Worm (Caenorhabditis elegans): ENCODE results near the gene R74.8.

Gene R74.8

ce11 chrIII:4210661-4211060 is 4.6 kb downstream of the R74.8 start:
- TF ChIP-seq lsy-2 (tag; optimal IDR thresholded peaks at IDR 0.05) (no peak), mls-2 (tag; optimal IDR thresholded peaks at IDR 0.05) (no peak), unc-39 (tag; optimal IDR thresholded peaks at IDR 0.05) (no peak), snpc-4 (tag; optimal IDR thresholded peaks at IDR 0.05) (no peak), tbx-8 (GFP tag; optimal IDR thresholded peaks at IDR 0.05) (no peak), unc-62 (GFP tag; optimal IDR thresholded peaks at IDR 0.05) (no peak), ztf-11 (tag; optimal IDR thresholded peaks at IDR 0.05) (no peak), ceh-83 (GFP tag; optimal IDR thresholded peaks at IDR 0.05) (no peak), sptf-1 (tag; optimal IDR thresholded peaks at IDR 0.05) (no peak)

- TF ChIP-seq lsy-2 (tag; optimal IDR thresholded peaks at IDR 0.05) = no peak
- no peak for TF ChIP-seq mep-1 (tag; optimal IDR thresholded peaks at IDR 0.05)
- TF ChIP-seq nhr-237 (tag; optimal IDR thresholded peaks at IDR 0.05) = no peak
- TF ChIP-seq hlh-1 (tag; optimal IDR thresholded peaks at IDR 0.05) = no peak
- no peak for TF ChIP-seq sptf-1 (tag; optimal IDR thresholded peaks at IDR 0.05)
Measured at ce11 chrIII:4220864-4221263, 14.8 kb downstream of the R74.8 start.

- TF ChIP-seq ceh-39 (tag; optimal IDR thresholded peaks at IDR 0.05) (no peak), ceh-83 (GFP tag; optimal IDR thresholded peaks at IDR 0.05) (no peak)
Measured at ce11 chrIII:4221527-4221926, 15.4 kb downstream of the R74.8 start.

ce11 chrIII:4223668-4224127 is 17.6 kb downstream of the R74.8 start:
- TF ChIP-seq mls-2 (tag; optimal IDR thresholded peaks at IDR 0.05) (peak; percentile 61), lsy-2 (tag; optimal IDR thresholded peaks at IDR 0.05) (peak; percentile 42), ces-1 (GFP tag; optimal IDR thresholded peaks at IDR 0.05) (peak; percentile 83), ham-2 (GFP tag; optimal IDR thresholded peaks at IDR 0.05) (peak; percentile 71), unc-62 (GFP tag; optimal IDR thresholded peaks at IDR 0.05) (peak; percentile 92), drap-1 (GFP tag; optimal IDR thresholded peaks at IDR 0.05) (peak; percentile 26), ceh-83 (GFP tag; optimal IDR thresholded peaks at IDR 0.05) (no peak), nhr-237 (tag; optimal IDR thresholded peaks at IDR 0.05) (peak; percentile 67), cnd-1 (tag; optimal IDR thresholded peaks at IDR 0.05) (no peak), pha-4 (tag; optimal IDR thresholded peaks at IDR 0.05) (peak; percentile 9), nhr-2 (tag; optimal IDR thresholded peaks at IDR 0.05) (no peak), sem-2 (GFP tag; optimal IDR thresholded peaks at IDR 0.05) (no peak), M03D4.4 (tag; optimal IDR thresholded peaks at IDR 0.05) (peak; percentile 19), unc-120 (tag; optimal IDR thresholded peaks at IDR 0.05; ENCODE audit: poor library complexity, severe bottlenecking) (peak; percentile 94), tbx-8 (GFP tag; optimal IDR thresholded peaks at IDR 0.05) (peak; percentile 24), hlh-1 (tag; optimal IDR thresholded peaks at IDR 0.05) (peak; percentile 68), sptf-1 (tag; optimal IDR thresholded peaks at IDR 0.05) (peak; percentile 41), mep-1 (tag; optimal IDR thresholded peaks at IDR 0.05) (peak; percentile 87)

- TF ChIP-seq ztf-11 (tag; optimal IDR thresholded peaks at IDR 0.05) = no peak
- TF ChIP-seq mep-1 (tag; optimal IDR thresholded peaks at IDR 0.05) = no peak
- TF ChIP-seq unc-62 (GFP tag; optimal IDR thresholded peaks at IDR 0.05) = no peak
- TF ChIP-seq sem-2 (GFP tag; optimal IDR thresholded peaks at IDR 0.05) = no peak
- TF ChIP-seq unc-39 (tag; optimal IDR thresholded peaks at IDR 0.05) = no peak
- no peak for TF ChIP-seq pha-4 (tag; optimal IDR thresholded peaks at IDR 0.05)
- no peak for TF ChIP-seq lin-32 (GFP tag; optimal IDR thresholded peaks at IDR 0.05)
- no peak for TF ChIP-seq lin-13 (tag; optimal IDR thresholded peaks at IDR 0.05)
- no peak for TF ChIP-seq elt-1 (tag; optimal IDR thresholded peaks at IDR 0.05; ENCODE audit: borderline replicate concordance, insufficient read depth)
- TF ChIP-seq flh-1 (GFP tag; optimal IDR thresholded peaks at IDR 0.05) = no peak
- no peak for TF ChIP-seq zip-8 (tag; optimal IDR thresholded peaks at IDR 0.05)
- no peak for TF ChIP-seq mab-5 (tag; optimal IDR thresholded peaks at IDR 0.05)
Measured at ce11 chrIII:4224722-4225121, 18.6 kb downstream of the R74.8 start.

- TF ChIP-seq nhr-76 (tag; optimal IDR thresholded peaks at IDR 0.05) (no peak), unc-62 (GFP tag; optimal IDR thresholded peaks at IDR 0.05) (no peak), elt-3 (tag; optimal IDR thresholded peaks at IDR 0.05) (no peak), ceh-43 (GFP tag; optimal IDR thresholded peaks at IDR 0.05) (no peak), drap-1 (GFP tag; optimal IDR thresholded peaks at IDR 0.05) (no peak), bed-3 (GFP tag; optimal IDR thresholded peaks at IDR 0.05) (no peak), lin-13 (tag; optimal IDR thresholded peaks at IDR 0.05) (no peak), tbx-8 (GFP tag; optimal IDR thresholded peaks at IDR 0.05) (no peak), sem-2 (GFP tag; optimal IDR thresholded peaks at IDR 0.05) (no peak), zip-8 (tag; optimal IDR thresholded peaks at IDR 0.05) (no peak), ceh-83 (GFP tag; optimal IDR thresholded peaks at IDR 0.05) (no peak), blmp-1 (tag; optimal IDR thresholded peaks at IDR 0.05) (no peak), hlh-1 (tag; optimal IDR thresholded peaks at IDR 0.05) (no peak), pha-4 (tag; optimal IDR thresholded peaks at IDR 0.05) (no peak), cnd-1 (tag; optimal IDR thresholded peaks at IDR 0.05) (no peak), snpc-4 (tag; optimal IDR thresholded peaks at IDR 0.05) (no peak)
Measured at ce11 chrIII:4227363-4227762, 21.3 kb downstream of the R74.8 start.

All from whole organism, mixed stage, embryonic.